Fruit fly (Drosophila melanogaster) whole organism, embryonic: ENCODE results near the gene CG15153.

Experiments
- B-H1 ChIP-seq: fragments of 200-800 bp; sonication (Bioruptor generic); IDR thresholded peaks from 3 replicates; pipeline ENCODE4 v1.3.6; 2022; ENCODE audit warnings: missing biosample characterization, missing genetic modification characterization
- CG10147 ChIP-seq: fragments of 200-800 bp; sonication (Bioruptor generic); optimal IDR thresholded peaks from 2 replicates; lab custom pipeline; 2019; ENCODE audit warnings: missing biosample characterization, mild to moderate bottlenecking, missing genetic modification characterization, moderate library complexity
- CG11696 ChIP-seq: fragments of 200-800 bp; sonication (Bioruptor generic); IDR thresholded peaks from 2 replicates; pipeline ENCODE4 v1.3.6; 2022; ENCODE audit warnings: missing biosample characterization, missing genetic modification characterization
- CG13287 ChIP-seq: fragments of 200-800 bp; sonication (Bioruptor generic); IDR thresholded peaks from 2 replicates; pipeline ENCODE4 v1.3.6; 2022; ENCODE audit warnings: missing biosample characterization, missing genetic modification characterization; ENCODE audit not compliant: partially characterized antibody
- CG14710 ChIP-seq: fragments of 200-800 bp; sonication (Bioruptor generic); optimal IDR thresholded peaks from 3 replicates; lab custom pipeline; 2019; ENCODE audit warnings: missing biosample characterization, mild to moderate bottlenecking, missing genetic modification characterization, moderate library complexity
- CG1529 ChIP-seq: fragments of 200-800 bp; sonication (Bioruptor generic); optimal IDR thresholded peaks from 3 replicates; lab custom pipeline; 2018; ENCODE audit warnings: missing biosample characterization, missing genetic modification characterization
- CG15479 ChIP-seq: fragments of 200-800 bp; sonication (Bioruptor generic); optimal IDR thresholded peaks from 3 replicates; lab custom pipeline; 2019; ENCODE audit warnings: missing biosample characterization, mild to moderate bottlenecking, missing genetic modification characterization, moderate library complexity
- CG1647 ChIP-seq: fragments of 200-800 bp; sonication (Bioruptor generic); optimal IDR thresholded peaks from 3 replicates; lab custom pipeline; 2016; ENCODE audit warnings: missing biosample characterization, missing genetic modification characterization
- CG17328 ChIP-seq: fragments of 200-800 bp; sonication (Bioruptor generic); IDR thresholded peaks from 2 replicates; pipeline ENCODE4 v1.3.6; 2022; ENCODE audit warnings: missing biosample characterization, missing genetic modification characterization
- CG18262 ChIP-seq: fragments of 200-800 bp; optimal IDR thresholded peaks from 3 replicates; lab custom pipeline; 2019; ENCODE audit warnings: missing biosample characterization, mild to moderate bottlenecking, missing genetic modification characterization, moderate library complexity
- CG2202 ChIP-seq: fragments of 200-800 bp; sonication (Bioruptor generic); optimal IDR thresholded peaks from 2 replicates; lab custom pipeline; 2018; ENCODE audit warnings: missing biosample characterization, mild to moderate bottlenecking, missing genetic modification characterization
- CG32532 ChIP-seq: fragments of 200-800 bp; sonication (Bioruptor generic); IDR thresholded peaks from 2 replicates; pipeline ENCODE4 v1.3.6; 2022; ENCODE audit warnings: missing biosample characterization, missing genetic modification characterization
- CG5953 ChIP-seq: fragments of 200-800 bp; sonication (Bioruptor generic); IDR thresholded peaks from 2 replicates; pipeline ENCODE4 v1.3.6; 2022; ENCODE audit warnings: missing biosample characterization, missing genetic modification characterization
- CG7963 ChIP-seq: fragments of 200-800 bp; sonication (Bioruptor generic); IDR thresholded peaks from 3 replicates; pipeline ENCODE4 v1.3.6; 2022; ENCODE audit warnings: missing biosample characterization, missing genetic modification characterization; ENCODE audit not compliant: partially characterized antibody
- CG9727 ChIP-seq: fragments of 200-800 bp; sonication (Bioruptor generic); optimal IDR thresholded peaks from 3 replicates; lab custom pipeline; 2017; ENCODE audit warnings: missing biosample characterization, mild to moderate bottlenecking, missing genetic modification characterization
- CG9932 ChIP-seq: fragments of 200-800 bp; sonication (Bioruptor generic); IDR thresholded peaks from 2 replicates; pipeline ENCODE4 v1.3.6; 2022; ENCODE audit warnings: missing biosample characterization, missing genetic modification characterization
- Camta ChIP-seq: fragments of 200-800 bp; sonication (Bioruptor generic); optimal IDR thresholded peaks from 2 replicates; lab custom pipeline; 2016; ENCODE audit warnings: missing biosample characterization, missing genetic modification characterization
- Doc3 ChIP-seq: fragments of 200-800 bp; sonication (Bioruptor generic); IDR thresholded peaks from 3 replicates; pipeline ENCODE4 v1.3.6; 2022; ENCODE audit warnings: missing biosample characterization, missing genetic modification characterization; ENCODE audit not compliant: partially characterized antibody
- Ets65A ChIP-seq: fragments of 200-800 bp; sonication (Bioruptor generic); peaks from one replicate; lab custom pipeline; 2016; ENCODE audit warnings: missing biosample characterization, missing genetic modification characterization
- Fer2 ChIP-seq: fragments of 200-800 bp; sonication (Bioruptor generic); optimal IDR thresholded peaks from 2 replicates; lab custom pipeline; 2018; ENCODE audit warnings: missing biosample characterization, mild to moderate bottlenecking, missing genetic modification characterization, moderate library complexity
- Lim3 ChIP-seq: fragments of 200-800 bp; sonication (Bioruptor generic); IDR thresholded peaks from 2 replicates; pipeline ENCODE4 v1.3.6; 2022; ENCODE audit warnings: missing biosample characterization, missing genetic modification characterization
- NK7.1 ChIP-seq: fragments of 200-800 bp; sonication (Bioruptor generic); optimal IDR thresholded peaks from 3 replicates; lab custom pipeline; 2016; ENCODE audit warnings: missing biosample characterization, missing genetic modification characterization
- Poxn ChIP-seq: fragments of 200-800 bp; sonication (Bioruptor generic); IDR thresholded peaks from 2 replicates; pipeline ENCODE4 v1.3.6; 2022; ENCODE audit warnings: missing biosample characterization, missing genetic modification characterization
- Sry-δ ChIP-seq: fragments of 200-800 bp; sonication (Bioruptor generic); optimal IDR thresholded peaks from 2 replicates; lab custom pipeline; 2016; ENCODE audit warnings: missing biosample characterization, missing genetic modification characterization
- Stat92E ChIP-seq, 3 experiments: fragments of >200 bp in 2 of 3; fragments of 200-800 bp in 1 of 3; sonication (Bioruptor generic) in 1 of 3; optimal IDR thresholded peaks; 2 replicates each; lab custom pipeline; 2017 to 2019; ENCODE audit warnings: missing biosample characterization in 3 of 3, missing genetic modification characterization in 3 of 3, mild to moderate bottlenecking in 1 of 3, moderate library complexity in 1 of 3
- YL-1 ChIP-seq: fragments of 200-800 bp; sonication (Bioruptor generic); optimal IDR thresholded peaks from 3 replicates; lab custom pipeline; 2017; ENCODE audit warnings: missing biosample characterization, mild to moderate bottlenecking, missing genetic modification characterization
- aop ChIP-seq: fragments of 200-800 bp; sonication (Bioruptor generic); IDR thresholded peaks from 2 replicates; pipeline ENCODE4 v1.3.6; 2022; ENCODE audit warnings: missing biosample characterization, missing genetic modification characterization
- ato ChIP-seq: fragments of 200-800 bp; sonication (Bioruptor generic); IDR thresholded peaks from 2 replicates; pipeline ENCODE4 v1.3.6; 2022; ENCODE audit warnings: missing biosample characterization, missing genetic modification characterization; ENCODE audit not compliant: partially characterized antibody
- bab2 ChIP-seq: fragments of 200-800 bp; sonication (Bioruptor generic); optimal IDR thresholded peaks from 2 replicates; lab custom pipeline; 2016; ENCODE audit warnings: missing biosample characterization, missing genetic modification characterization
- bbx ChIP-seq: fragments of 200-800 bp; sonication (Bioruptor generic); IDR thresholded peaks from 2 replicates; pipeline ENCODE4 v1.3.6; 2022; ENCODE audit warnings: missing biosample characterization, missing genetic modification characterization; ENCODE audit not compliant: partially characterized antibody
- bigmax ChIP-seq: fragments of 200-800 bp; sonication (Bioruptor generic); optimal IDR thresholded peaks from 2 replicates; lab custom pipeline; 2018; ENCODE audit warnings: missing biosample characterization, mild to moderate bottlenecking, missing genetic modification characterization
- chm ChIP-seq: fragments of 200-800 bp; sonication (Bioruptor generic); IDR thresholded peaks from 2 replicates; pipeline ENCODE4 v1.3.6; 2022; ENCODE audit warnings: missing biosample characterization, missing genetic modification characterization
- da ChIP-seq: fragments of 200-800 bp; sonication (Bioruptor generic); optimal IDR thresholded peaks from 2 replicates; lab custom pipeline; 2016; ENCODE audit warnings: missing biosample characterization, missing genetic modification characterization
- dati ChIP-seq: fragments of 200-800 bp; sonication (Bioruptor generic); IDR thresholded peaks from 2 replicates; pipeline ENCODE4 v1.3.6; 2022; ENCODE audit warnings: missing biosample characterization, missing genetic modification characterization
- fd64A ChIP-seq: fragments of 200-800 bp; sonication (Bioruptor generic); optimal IDR thresholded peaks from 3 replicates; lab custom pipeline; 2018; ENCODE audit warnings: missing biosample characterization, mild to moderate bottlenecking, missing genetic modification characterization
- gem ChIP-seq: fragments of 200-800 bp; sonication (Bioruptor generic); optimal IDR thresholded peaks from 2 replicates; lab custom pipeline; 2019; ENCODE audit warnings: missing biosample characterization, mild to moderate bottlenecking, missing genetic modification characterization, moderate library complexity
- gfzf ChIP-seq: fragments of 200-800 bp; sonication (Bioruptor generic); optimal IDR thresholded peaks from 2 replicates; lab custom pipeline; 2016; ENCODE audit warnings: missing biosample characterization, mild to moderate bottlenecking, missing genetic modification characterization, moderate library complexity
- hbn ChIP-seq: fragments of 200-800 bp; sonication (Bioruptor generic); IDR thresholded peaks from 2 replicates; pipeline ENCODE4 v1.3.6; 2022; ENCODE audit warnings: missing biosample characterization, missing genetic modification characterization; ENCODE audit not compliant: partially characterized antibody
- nerfin-2 ChIP-seq: fragments of 200-800 bp; sonication (Bioruptor generic); IDR thresholded peaks from 2 replicates; pipeline ENCODE4 v1.3.6; 2022; ENCODE audit warnings: missing biosample characterization, missing genetic modification characterization; ENCODE audit not compliant: partially characterized antibody
- nom ChIP-seq: fragments of 200-800 bp; sonication (Bioruptor generic); optimal IDR thresholded peaks from 2 replicates; lab custom pipeline; 2017; ENCODE audit warnings: missing biosample characterization, missing genetic modification characterization, mild to moderate bottlenecking, moderate library complexity, missing genetic modification reagents
- odd ChIP-seq: fragments of 200-800 bp; sonication (Bioruptor generic); optimal IDR thresholded peaks from 2 replicates; lab custom pipeline; 2017; ENCODE audit warnings: missing biosample characterization, mild to moderate bottlenecking, missing genetic modification characterization
- ranshi ChIP-seq: fragments of 200-800 bp; sonication (Bioruptor generic); IDR thresholded peaks from 2 replicates; pipeline ENCODE4 v1.3.6; 2022; ENCODE audit warnings: missing biosample characterization, missing genetic modification characterization
- rib ChIP-seq: fragments of 200-800 bp; sonication (Bioruptor generic); IDR thresholded peaks from 2 replicates; pipeline ENCODE4 v1.3.6; 2022; ENCODE audit warnings: missing biosample characterization, missing genetic modification characterization
- shn ChIP-seq: fragments of 200-800 bp; sonication (Bioruptor generic); optimal IDR thresholded peaks from 3 replicates; lab custom pipeline; 2016; ENCODE audit warnings: missing biosample characterization, missing genetic modification characterization
- slbo ChIP-seq: fragments of 200-800 bp; sonication (Bioruptor generic); IDR thresholded peaks from 2 replicates; pipeline ENCODE4 v1.3.6; 2022; ENCODE audit warnings: missing biosample characterization, missing genetic modification characterization
- slou ChIP-seq: fragments of 200-800 bp; sonication (Bioruptor generic); optimal IDR thresholded peaks from 3 replicates; lab custom pipeline; 2016; ENCODE audit warnings: missing biosample characterization, missing genetic modification characterization
- tap ChIP-seq: fragments of 200-800 bp; optimal IDR thresholded peaks from 3 replicates; lab custom pipeline; 2019; ENCODE audit warnings: missing biosample characterization, mild to moderate bottlenecking, missing genetic modification characterization, moderate library complexity
- tup ChIP-seq: fragments of 200-800 bp; sonication (Bioruptor generic); optimal IDR thresholded peaks from 2 replicates; lab custom pipeline; 2016; ENCODE audit warnings: missing biosample characterization, mild to moderate bottlenecking, missing genetic modification characterization, moderate library complexity
- vfl ChIP-seq: fragments of 200-800 bp; sonication (Bioruptor generic); optimal IDR thresholded peaks from 2 replicates; lab custom pipeline; 2016; ENCODE audit warnings: missing biosample characterization, missing genetic modification characterization

Gene CG15153

DNA sequence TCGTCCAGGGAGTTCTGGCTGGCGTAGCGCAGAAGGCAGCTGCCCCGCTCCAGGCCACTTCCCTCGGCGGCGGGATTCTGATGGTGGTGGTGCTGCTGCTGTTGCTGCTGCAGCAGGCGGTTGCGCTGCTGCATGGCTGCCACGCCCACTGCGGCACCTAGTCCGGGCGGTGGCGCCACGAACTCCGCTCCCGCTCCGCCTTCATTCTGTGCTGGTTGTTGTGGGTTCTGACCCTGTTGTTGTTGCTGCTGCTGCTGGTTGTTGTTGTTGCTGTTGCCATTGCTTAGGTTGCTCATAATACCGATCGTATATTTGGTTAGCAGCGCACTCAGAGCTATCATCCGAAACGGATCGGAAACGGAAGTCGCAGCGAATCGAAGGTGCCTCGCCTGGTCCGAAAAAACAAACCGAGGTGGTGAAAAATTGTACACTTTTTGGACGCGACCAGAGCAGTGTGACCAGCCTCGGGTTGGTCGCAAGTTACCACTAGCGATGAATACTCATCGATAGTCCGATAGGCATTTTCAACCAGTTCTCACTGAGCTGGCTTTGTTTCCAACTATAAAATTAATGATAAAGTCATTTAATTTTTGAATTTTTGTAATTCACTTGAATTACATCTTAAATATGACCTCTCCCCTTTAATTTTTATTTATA lies 45.7 kb upstream of the CG15153 start, which contains the start of gene kel (continued):
- peak; percentile 35 for TF ChIP-seq bigmax (GFP tag; lab: Kevin White, UChicago)
- TF ChIP-seq CG13287 (GFP tag; lab: Robert Waterston, UW), result peak; percentile 82
- TF ChIP-seq NK7.1 (GFP tag; lab: Kevin White, UChicago), result peak; percentile 43
- TF ChIP-seq CG9932 (GFP tag; lab: Robert Waterston, UW), result peak; percentile 57
- peak; percentile 29; the same call in 1 of the 2 replicates for TF ChIP-seq rib (GFP tag; lab: Robert Waterston, UW)
- no peak for TF ChIP-seq tap (tag; lab: Kevin White, UChicago)
- TF ChIP-seq Camta (GFP tag; lab: Kevin White, UChicago), result peak; percentile 39
- TF ChIP-seq CG2202, result peak; percentile 40
- TF ChIP-seq bab2 (GFP tag; lab: Kevin White, UChicago), result peak; percentile 16
- peak; percentile 8 for TF ChIP-seq CG10147 (GFP tag; lab: Kevin White, UChicago)
- no peak; the same call in 1 of the 2 replicates for TF ChIP-seq aop (GFP tag; lab: Robert Waterston, UW)
- TF ChIP-seq CG1529, result peak; percentile 7
- peak; percentile 53; the same call in 2 of the 3 replicates for TF ChIP-seq Doc3 (GFP tag; lab: Robert Waterston, UW)
- TF ChIP-seq CG32532 (GFP tag; lab: Robert Waterston, UW), result peak; percentile 58; the same call in 1 of the 2 replicates
- TF ChIP-seq slou (GFP tag; lab: Kevin White, UChicago), result peak; percentile 35
- TF ChIP-seq vfl (GFP tag; lab: Kevin White, UChicago), result peak; percentile 6
- peak; percentile 45 for TF ChIP-seq Ets65A
- TF ChIP-seq tup (GFP tag; lab: Kevin White, UChicago), result no peak
- no peak; the same call in 2 of the 3 replicates for TF ChIP-seq B-H1 (GFP tag; lab: Robert Waterston, UW)
- peak; percentile 35; the same call in 1 of the 2 replicates for TF ChIP-seq hbn (GFP tag; lab: Robert Waterston, UW)
- no peak for TF ChIP-seq Lim3 (GFP tag; lab: Robert Waterston, UW)
- TF ChIP-seq CG11696 (GFP tag; lab: Robert Waterston, UW), result peak; percentile 28; the same call in 1 of the 2 replicates
- peak; percentile 31 for TF ChIP-seq CG15479
- TF ChIP-seq Stat92E (GFP tag; optimal IDR thresholded peaks at IDR 0.05; lab: Kevin White, UChicago), result peak in 1 of 3 experiments; percentile 60
- no peak for TF ChIP-seq CG1647 (GFP tag; lab: Kevin White, UChicago)
- TF ChIP-seq fd64A (GFP tag; lab: Kevin White, UChicago), result peak; percentile 62
- TF ChIP-seq CG18262, result peak; percentile 34
- peak; percentile 87 for TF ChIP-seq bbx
- TF ChIP-seq odd (GFP tag; lab: Kevin White, UChicago), result peak; percentile 68
- peak; percentile 90 for TF ChIP-seq Sry-δ (GFP tag; lab: Kevin White, UChicago)
- TF ChIP-seq CG17328 (GFP tag; lab: Robert Waterston, UW), result peak; percentile 54
- TF ChIP-seq shn (GFP tag; lab: Kevin White, UChicago), result peak; percentile 12
- TF ChIP-seq CG5953 (GFP tag; lab: Robert Waterston, UW), result no peak
- TF ChIP-seq dati (GFP tag; lab: Robert Waterston, UW), result peak; percentile 60; the same call in 1 of the 2 replicates
- peak; percentile 73 for TF ChIP-seq chm (GFP tag; lab: Robert Waterston, UW)
- TF ChIP-seq gfzf, result peak; percentile 85
- TF ChIP-seq gem (tag; lab: Kevin White, UChicago), result peak; percentile 56
- TF ChIP-seq YL-1, result peak; percentile 78
- no peak for TF ChIP-seq nom (GFP tag; lab: Kevin White, UChicago)
- peak; percentile 68 for TF ChIP-seq slbo (GFP tag; lab: Robert Waterston, UW)
- TF ChIP-seq Poxn (GFP tag; lab: Robert Waterston, UW), result no peak
- TF ChIP-seq nerfin-2 (GFP tag; lab: Robert Waterston, UW), result peak; percentile 61
- peak; percentile 61 for TF ChIP-seq CG9727 (GFP tag; lab: Kevin White, UChicago)
- TF ChIP-seq Fer2 (tag; lab: Kevin White, UChicago), result no peak
- no peak for TF ChIP-seq da
- peak; percentile 72 for TF ChIP-seq ato (GFP tag; lab: Robert Waterston, UW)
- TF ChIP-seq CG7963, result peak; percentile 71
- peak; percentile 70 for TF ChIP-seq CG14710 (tag; lab: Kevin White, UChicago)
- peak; percentile 17; the same call in 1 of the 2 replicates for TF ChIP-seq ranshi
